Worm (Caenorhabditis elegans) whole organism, late embryonic: Measurements from ENCODE around the gene aqp-5.

Experiments used
- C08G9.2 ChIP-seq: sonication (generic microtip); optimal IDR thresholded peaks from 2 replicates; lab custom pipeline; 2016; ENCODE audit warnings: mild to moderate bottlenecking, missing genetic modification characterization, moderate library complexity, missing compliant biosample characterization
- C38D4.7 ChIP-seq: fragments of 200-800 bp; sonication (Bioruptor generic); optimal IDR thresholded peaks from 2 replicates; lab custom pipeline; 2018; ENCODE audit warnings: mild to moderate bottlenecking, missing genetic modification characterization, moderate library complexity, missing compliant biosample characterization
- K02D7.2 ChIP-seq: sonication (generic microtip); optimal IDR thresholded peaks from 2 replicates; lab custom pipeline; 2017; ENCODE audit warnings: mild to moderate bottlenecking, missing genetic modification characterization, missing compliant biosample characterization
- T23F11.4 ChIP-seq: fragments of 200-800 bp; sonication (Bioruptor generic); optimal IDR thresholded peaks from 2 replicates; lab custom pipeline; 2018; ENCODE audit warnings: mild to moderate bottlenecking, missing genetic modification characterization, missing compliant biosample characterization
- Y22D7AL.16 ChIP-seq: sonication (generic microtip); optimal IDR thresholded peaks from 2 replicates; lab custom pipeline; 2016; ENCODE audit warnings: missing genetic modification characterization, missing compliant biosample characterization
- ama-1 ChIP-seq: fragments of 150-350 bp; optimal IDR thresholded peaks from 2 replicates; lab custom pipeline; 2014
- ceh-14 ChIP-seq: sonication (generic microtip); optimal IDR thresholded peaks from 2 replicates; lab custom pipeline; 2016; ENCODE audit warnings: missing genotype, missing genetic modification characterization, missing compliant biosample characterization
- ceh-18 ChIP-seq: sonication (generic microtip); optimal IDR thresholded peaks from 2 replicates; lab custom pipeline; 2016; ENCODE audit warnings: missing genetic modification characterization, missing compliant biosample characterization
- ceh-2 ChIP-seq: sonication (generic microtip); optimal IDR thresholded peaks from 2 replicates; lab custom pipeline; 2016; ENCODE audit warnings: missing genotype, missing genetic modification characterization, missing compliant biosample characterization
- ceh-24 ChIP-seq: sonication (generic microtip); optimal IDR thresholded peaks from 2 replicates; lab custom pipeline; 2016; ENCODE audit warnings: mild to moderate bottlenecking, missing genetic modification characterization, missing compliant biosample characterization
- ceh-31 ChIP-seq: sonication (generic microtip); optimal IDR thresholded peaks from 2 replicates; lab custom pipeline; 2016; ENCODE audit warnings: missing genetic modification characterization, missing compliant biosample characterization
- ceh-45 ChIP-seq: fragments of 200-800 bp; sonication (Bioruptor generic); IDR thresholded peaks from 2 replicates; pipeline ENCODE4 v1.3.6; 2022; ENCODE audit warnings: missing genetic modification reagents, missing genetic modification characterization, missing compliant biosample characterization
- ceh-48 ChIP-seq: sonication (generic microtip); optimal IDR thresholded peaks from 2 replicates; lab custom pipeline; 2016; ENCODE audit warnings: missing genetic modification characterization, inconsistent platforms, missing compliant biosample characterization
- ceh-6 ChIP-seq: fragments of 200-800 bp; sonication (Bioruptor generic); optimal IDR thresholded peaks from 2 replicates; lab custom pipeline; 2018; ENCODE audit warnings: mild to moderate bottlenecking, missing genetic modification characterization, missing compliant biosample characterization
- ceh-9 ChIP-seq: sonication (generic microtip); optimal IDR thresholded peaks from 2 replicates; lab custom pipeline; 2016; ENCODE audit warnings: mild to moderate bottlenecking, missing genetic modification characterization, inconsistent platforms, missing compliant biosample characterization
- che-1 ChIP-seq: sonication (generic microtip); optimal IDR thresholded peaks from 2 replicates; lab custom pipeline; 2016; ENCODE audit warnings: mild to moderate bottlenecking, missing genetic modification characterization, missing compliant biosample characterization
- elt-2 ChIP-seq: sonication (generic microtip); optimal IDR thresholded peaks from 2 replicates; lab custom pipeline; 2016; ENCODE audit warnings: missing genetic modification reagents, missing genetic modification characterization, missing compliant biosample characterization
- elt-4 ChIP-seq: sonication (generic microtip); optimal IDR thresholded peaks from 2 replicates; lab custom pipeline; 2016; ENCODE audit warnings: missing genetic modification characterization, missing compliant biosample characterization
- fkh-6 ChIP-seq: sonication (generic microtip); optimal IDR thresholded peaks from 2 replicates; lab custom pipeline; 2016; ENCODE audit warnings: missing genetic modification characterization, missing compliant biosample characterization
- gmeb-2 ChIP-seq: sonication (generic microtip); optimal IDR thresholded peaks from 2 replicates; lab custom pipeline; 2016; ENCODE audit warnings: missing genetic modification characterization, inconsistent platforms, missing compliant biosample characterization
- hlh-15 ChIP-seq: sonication (generic microtip); optimal IDR thresholded peaks from 2 replicates; lab custom pipeline; 2016; ENCODE audit warnings: missing genetic modification characterization, missing compliant biosample characterization
- hlh-30 ChIP-seq: sonication (generic microtip); optimal IDR thresholded peaks from 2 replicates; lab custom pipeline; 2017; ENCODE audit warnings: antibody characterized with exemption, missing genetic modification characterization, missing compliant biosample characterization; ENCODE audit not compliant: insufficient read depth
- lim-6 ChIP-seq: sonication (generic microtip); optimal IDR thresholded peaks from 2 replicates; lab custom pipeline; 2016; ENCODE audit warnings: missing genetic modification characterization, missing compliant biosample characterization
- lin-11 ChIP-seq: fragments of 200-800 bp; sonication (Bioruptor generic); optimal IDR thresholded peaks from 2 replicates; lab custom pipeline; 2018; ENCODE audit warnings: mild to moderate bottlenecking, missing genetic modification characterization, missing compliant biosample characterization
- madf-2 ChIP-seq: sonication (generic microtip); optimal IDR thresholded peaks from 2 replicates; lab custom pipeline; 2017; ENCODE audit warnings: missing genetic modification characterization, missing compliant biosample characterization
- nfya-1 ChIP-seq: sonication (generic microtip); optimal IDR thresholded peaks from 2 replicates; lab custom pipeline; 2017; ENCODE audit warnings: missing genetic modification characterization, mild to moderate bottlenecking, missing compliant biosample characterization, antibody characterized with exemption, moderate library complexity
- nhr-11 ChIP-seq: fragments of 150-350 bp; optimal IDR thresholded peaks from 2 replicates; lab custom pipeline; 2014; ENCODE audit warnings: missing biosample characterization, missing genetic modification characterization
- pag-3 ChIP-seq: sonication (generic microtip); optimal IDR thresholded peaks from 2 replicates; lab custom pipeline; 2016; ENCODE audit warnings: missing compliant biosample characterization, missing genetic modification characterization, borderline replicate concordance
- pat-9 ChIP-seq: fragments of 200-800 bp; sonication (Bioruptor generic); optimal IDR thresholded peaks from 2 replicates; lab custom pipeline; 2018; ENCODE audit warnings: mild to moderate bottlenecking, missing genetic modification characterization, moderate library complexity, missing compliant biosample characterization
- pax-1 ChIP-seq: fragments of 150-350 bp; optimal IDR thresholded peaks from 2 replicates; lab custom pipeline; 2014; ENCODE audit warnings: missing biosample characterization, missing genetic modification characterization
- pha-4 ChIP-seq: fragments of 150-350 bp; optimal IDR thresholded peaks from 2 replicates; lab custom pipeline; 2018; ENCODE audit warnings: missing biosample characterization, missing genetic modification reagents, missing genetic modification characterization
- pros-1 ChIP-seq: fragments of 150-350 bp; optimal IDR thresholded peaks from 2 replicates; lab custom pipeline; 2014; ENCODE audit warnings: missing biosample characterization, missing genetic modification reagents, missing genetic modification characterization
- ref-2 ChIP-seq: sonication (generic microtip); optimal IDR thresholded peaks from 2 replicates; lab custom pipeline; 2016; ENCODE audit warnings: missing genetic modification characterization, missing compliant biosample characterization
- sdc-2 ChIP-seq: sonication (generic microtip); optimal IDR thresholded peaks from 2 replicates; lab custom pipeline; 2016; ENCODE audit warnings: missing genotype, missing genetic modification characterization, missing compliant biosample characterization
- sox-4 ChIP-seq: sonication (generic microtip); optimal IDR thresholded peaks from 2 replicates; lab custom pipeline; 2017; ENCODE audit warnings: mild to moderate bottlenecking, missing genetic modification characterization, inconsistent platforms, missing compliant biosample characterization
- tbx-2 ChIP-seq: sonication (generic microtip); optimal IDR thresholded peaks from 2 replicates; lab custom pipeline; 2016; ENCODE audit warnings: missing genetic modification characterization, missing compliant biosample characterization
- tbx-7 ChIP-seq: sonication (generic microtip); optimal IDR thresholded peaks from 2 replicates; lab custom pipeline; 2016; ENCODE audit warnings: missing genotype, missing genetic modification characterization, missing compliant biosample characterization
- unc-55 ChIP-seq: sonication (generic microtip); optimal IDR thresholded peaks from 2 replicates; lab custom pipeline; 2017; ENCODE audit warnings: missing biosample characterization, missing genetic modification reagents, missing genetic modification characterization
- ztf-16 ChIP-seq: sonication (generic microtip); optimal IDR thresholded peaks from 2 replicates; lab custom pipeline; 2017; ENCODE audit warnings: missing genetic modification characterization, missing compliant biosample characterization

Gene aqp-5

ce11 chrV:10483995-10484394 is 7.5 kb upstream of the aqp-5 start:
- TF ChIP-seq ceh-9 (tag; lab: Kevin White, UChicago), result no peak
- no peak for TF ChIP-seq unc-55
- no peak for TF ChIP-seq T23F11.4 (GFP tag; lab: Kevin White, UChicago)

ce11 chrV:10484640-10485039 is 6.9 kb upstream of the aqp-5 start, which contains the start of gene Y32F6B.1:
Gene Y32F6B.1, minus strand, starts transcription at chrV:10484740.
- TF ChIP-seq Y22D7AL.16 (tag; lab: Kevin White, UChicago), result no peak
- no peak for TF ChIP-seq lin-11 (tag; lab: Kevin White, UChicago)
- TF ChIP-seq ceh-14 (tag; lab: Kevin White, UChicago), result no peak
- TF ChIP-seq che-1 (tag; lab: Kevin White, UChicago), result no peak
- no peak for TF ChIP-seq ceh-6 (GFP tag; lab: Kevin White, UChicago)
- no peak for TF ChIP-seq K02D7.2 (tag; lab: Kevin White, UChicago)
- no peak for TF ChIP-seq tbx-2 (tag; lab: Kevin White, UChicago)
- TF ChIP-seq pag-3 (tag; lab: Kevin White, UChicago), result no peak

DNA sequence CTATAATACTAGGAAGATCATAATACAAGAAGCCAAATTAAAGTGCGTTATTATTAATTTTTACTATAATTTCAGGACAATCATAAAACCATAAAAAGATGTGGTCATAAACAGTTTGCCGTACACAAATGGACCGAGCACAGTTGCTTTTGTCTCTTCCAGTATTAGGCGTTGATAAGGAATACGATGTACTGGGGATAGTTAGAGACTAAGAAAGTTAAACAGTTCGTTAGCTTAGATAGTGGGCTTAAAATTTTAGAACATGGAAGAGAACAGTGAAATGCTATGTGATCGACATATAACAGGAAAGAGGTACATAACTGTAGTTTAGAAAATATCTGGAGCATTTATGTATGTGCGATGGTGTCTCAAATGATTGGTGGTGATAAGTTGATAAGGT is 6.2 kb upstream of the aqp-5 start:
- TF ChIP-seq nhr-11, result no peak
- peak; percentile 43 for TF ChIP-seq elt-2 (tag; lab: Kevin White, UChicago)
- TF ChIP-seq, all 69 proteins: peak for 1

DNA sequence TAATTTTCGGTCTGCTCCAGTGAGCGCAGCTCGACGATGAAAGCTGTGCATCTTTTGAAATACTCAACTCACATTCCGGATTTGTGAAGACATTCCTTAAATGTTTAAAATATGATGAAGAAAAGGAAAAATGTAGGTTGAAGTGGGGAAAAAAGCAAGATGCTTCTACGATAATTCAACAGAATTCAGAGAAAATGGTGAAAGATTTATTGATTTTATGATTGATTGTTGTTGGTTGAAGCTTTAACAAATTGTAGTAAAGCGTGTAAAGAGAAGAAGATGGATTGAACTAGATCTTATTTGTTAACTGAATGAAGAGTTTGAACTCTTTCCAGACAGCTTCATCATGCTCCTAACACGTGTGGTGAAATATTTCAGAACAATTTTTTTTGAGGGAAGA is 1.5 kb upstream of the aqp-5 start, which contains the start of gene ncx-5:
Gene ncx-5, minus strand, starts transcription at position 101 of the 400 bp plus-strand sequence.
- TF ChIP-seq fkh-6 (tag; lab: Kevin White, UChicago) (no peak), nfya-1 (tag; lab: Kevin White, UChicago) (no peak), sdc-2 (tag; lab: Kevin White, UChicago) (no peak), hlh-30 (no peak), ceh-14 (tag; lab: Kevin White, UChicago) (no peak), ceh-48 (no peak), unc-55 (no peak), lim-6 (tag; lab: Kevin White, UChicago) (no peak), hlh-15 (tag; lab: Kevin White, UChicago) (no peak), C08G9.2 (tag; lab: Kevin White, UChicago) (no peak), ceh-2 (tag; lab: Kevin White, UChicago) (no peak), pat-9 (tag; lab: Kevin White, UChicago) (no peak), che-1 (tag; lab: Kevin White, UChicago) (no peak), ceh-24 (tag; lab: Kevin White, UChicago) (no peak), ref-2 (no peak), pha-4 (tag; lab: Kevin White, UChicago) (no peak), ceh-6 (GFP tag; lab: Kevin White, UChicago) (no peak), ztf-16 (tag; lab: Kevin White, UChicago) (no peak), ceh-31 (tag; lab: Kevin White, UChicago) (no peak), madf-2 (tag; lab: Kevin White, UChicago) (no peak)
- TF ChIP-seq, all 69 proteins: peak for 0

- TF ChIP-seq C38D4.7 (GFP tag; lab: Kevin White, UChicago), result no peak
- TF ChIP-seq ceh-18, result no peak
- TF ChIP-seq ama-1 (lab: Kevin White, UChicago), result no peak
- no peak for TF ChIP-seq ztf-16 (tag; lab: Kevin White, UChicago)
- no peak for TF ChIP-seq fkh-6 (tag; lab: Kevin White, UChicago)
- TF ChIP-seq ceh-2 (tag; lab: Kevin White, UChicago), result no peak
- no peak for TF ChIP-seq ceh-6 (GFP tag; lab: Kevin White, UChicago)
- TF ChIP-seq ceh-45 (GFP tag; lab: Robert Waterston, UW), result no peak
- TF ChIP-seq sox-4 (tag; lab: Kevin White, UChicago), result no peak
- TF ChIP-seq pros-1 (tag; lab: Kevin White, UChicago), result no peak
- TF ChIP-seq gmeb-2, result no peak
- no peak for TF ChIP-seq elt-4 (tag; lab: Kevin White, UChicago)
- no peak for TF ChIP-seq pax-1
- TF ChIP-seq madf-2 (tag; lab: Kevin White, UChicago), result no peak
- TF ChIP-seq C08G9.2 (tag; lab: Kevin White, UChicago), result no peak
- no peak for TF ChIP-seq tbx-7 (tag; lab: Kevin White, UChicago)
- no peak for TF ChIP-seq unc-55
Measured at ce11 chrV:10493150-10493549, 1.6 kb downstream of the aqp-5 start, which contains the start of gene ugt-33. Gene ugt-33, plus strand, starts transcription at chrV:10493409.
